Worm (Caenorhabditis elegans): ENCODE data around the gene srh-122.

The srh-122 gene

ce11 chrV:15395347-15395746 lies 17.5 kb upstream of the srh-122 start, which contains the start of gene cyb-3 (continued):
- TF ChIP-seq madf-6 (GFP tag; IDR thresholded peaks at IDR 0.05) (peak; percentile 95), B0035.1 (tag; optimal IDR thresholded peaks at IDR 0.05) (no peak), attf-5 (GFP tag; optimal IDR thresholded peaks at IDR 0.05) (no peak), tbp1 (GFP tag; optimal IDR thresholded peaks at IDR 0.05) (peak; percentile 53), hmg-1.2 (GFP tag; IDR thresholded peaks at IDR 0.05) (peak; percentile 55; the same call in 1 of the 2 replicates), let-607 (tag; optimal IDR thresholded peaks at IDR 0.05) (no peak), atf-7 (tag; optimal IDR thresholded peaks at IDR 0.05) (no peak), rcor-1 (GFP tag; IDR thresholded peaks at IDR 0.05) (peak; percentile 59; the same call in 1 of the 2 replicates), lin-40 (tag; optimal IDR thresholded peaks at IDR 0.05) (no peak), him-1 (tag; optimal IDR thresholded peaks at IDR 0.05) (no peak), nfyb-1 (GFP tag; IDR thresholded peaks at IDR 0.05) (no peak), aptf-2 (GFP tag; conservative IDR thresholded peaks at IDR 0.05) (no peak), hrde-1 (tag; optimal IDR thresholded peaks at IDR 0.05; ENCODE audit: borderline replicate concordance) (no peak), dox-1 (GFP tag; IDR thresholded peaks at IDR 0.05) (peak; percentile 60; the same call in 1 of the 2 replicates), unc-130 (GFP tag; optimal IDR thresholded peaks at IDR 0.05) (peak; percentile 36), bed-2 (GFP tag; IDR thresholded peaks at IDR 0.05) (no peak), ccch-3 (GFP tag; optimal IDR thresholded peaks at IDR 0.05) (no peak), F52B5.7 (tag; optimal IDR thresholded peaks at IDR 0.05) (no peak), ztf-28 (GFP tag; IDR thresholded peaks at IDR 0.05) (no peak), mcd-1 (GFP tag; IDR thresholded peaks at IDR 0.05) (peak; percentile 84), pha-4 (tag; optimal IDR thresholded peaks at IDR 0.05) (no peak), pbrm-1 (GFP tag; IDR thresholded peaks at IDR 0.05) (peak; percentile 28; the same call in 1 of the 2 replicates), rec-8 (tag; optimal IDR thresholded peaks at IDR 0.05) (no peak), ceh-27 (GFP tag; optimal IDR thresholded peaks at IDR 0.05) (no peak), tlf-1 (GFP tag; optimal IDR thresholded peaks at IDR 0.05) (peak; percentile 48), ztf-22 (GFP tag; optimal IDR thresholded peaks at IDR 0.05) (no peak), cebp-1 (GFP tag; IDR thresholded peaks at IDR 0.05) (no peak), cebp-1 (tag; optimal IDR thresholded peaks at IDR 0.05) (no peak), lin-35 (GFP tag; optimal IDR thresholded peaks at IDR 0.05) (peak in 1 of 3 experiments; percentile 69), ceh-91 (GFP tag; IDR thresholded peaks at IDR 0.05) (peak; percentile 91), dpff-1 (tag; optimal IDR thresholded peaks at IDR 0.05) (no peak), ama-1 (optimal IDR thresholded peaks at IDR 0.05) (no peak), ama-1 (GFP tag; optimal IDR thresholded peaks at IDR 0.05) (no peak), snpc-4 (GFP tag; optimal IDR thresholded peaks at IDR 0.05) (peak; percentile 1), snpc-4 (tag; optimal IDR thresholded peaks at IDR 0.05) (peak in 1 of 4 experiments; percentile 53), gei-17 (GFP tag; optimal IDR thresholded peaks at IDR 0.05) (no peak), Y95B8A.8 (GFP tag; IDR thresholded peaks at IDR 0.05) (peak; percentile 67; the same call in 1 of the 2 replicates), lir-1 (GFP tag; conservative IDR thresholded peaks at IDR 0.05) (no peak)

- TF ChIP-seq F33H1.4 (GFP tag; IDR thresholded peaks at IDR 0.05) (no peak), lin-54 (GFP tag; optimal IDR thresholded peaks at IDR 0.05) (peak; percentile 10)
Observed at ce11 chrV:15394906-15395305, 17.1 kb upstream of the srh-122 start, which contains the start of gene T06E6.1. Gene T06E6.1 (minus strand): TSS chrV:15394961.

Measured in whole organism, young adult.